Fruit fly (Drosophila melanogaster) whole organism: ENCODE measurements around the gene Kap-alpha3.

ENCODE experiments used
- CG8478 ChIP-seq: fragments of >200 bp; optimal IDR thresholded peaks from 2 replicates; lab custom pipeline; 2018; ENCODE audit warnings: inconsistent platforms
- Dll ChIP-seq: fragments of >200 bp; optimal IDR thresholded peaks from 2 replicates; lab custom pipeline; 2017
- EcR ChIP-seq, 2 experiments: fragments of >200 bp; optimal IDR thresholded peaks; 2 replicates each; lab custom pipeline; 2017; ENCODE audit warnings: missing biosample characterization in 2 of 2, missing genetic modification characterization in 2 of 2, missing genetic modification reagents in 2 of 2
- pan ChIP-seq: fragments of >200 bp; optimal IDR thresholded peaks from 2 replicates; lab custom pipeline; 2017
- psq ChIP-seq: fragments of >200 bp; optimal IDR thresholded peaks from 2 replicates; lab custom pipeline; 2017
- usp ChIP-seq: fragments of >200 bp; optimal IDR thresholded peaks from 2 replicates; lab custom pipeline; 2017; ENCODE audit warnings: missing biosample characterization, missing genetic modification characterization, mixed read lengths

dm6 chr3R:9626880-9627401 is 49.4 kb upstream of the Kap-alpha3 start, which contains the start of the genes CG9427 and CG8319:
- TF ChIP-seq Dll (lab: Kevin White, UChicago) (no peak), usp (GFP tag; lab: Kevin White, UChicago) (no peak), EcR (GFP tag; optimal IDR thresholded peaks at IDR 0.05; lab: Kevin White, UChicago) (no peak), CG8478 (lab: Kevin White, UChicago) (no peak), pan (lab: Kevin White, UChicago) (no peak), psq (lab: Kevin White, UChicago) (no peak)
